Worm (Caenorhabditis elegans) whole organism, mixed stage, embryonic: ENCODE measurements around the gene W07E6.5.

Experiments
- blmp-1 ChIP-seq: fragments of 150-350 bp; optimal IDR thresholded peaks from 2 replicates; lab custom pipeline; 2014; ENCODE audit warnings: missing biosample characterization, missing genetic modification characterization
- ceh-39 ChIP-seq: fragments of 150-350 bp; optimal IDR thresholded peaks from 2 replicates; lab custom pipeline; 2014; ENCODE audit warnings: missing biosample characterization, missing genetic modification characterization
- nhr-12 ChIP-seq: fragments of 150-350 bp; optimal IDR thresholded peaks from 2 replicates; lab custom pipeline; 2014; ENCODE audit warnings: missing biosample characterization, missing genetic modification characterization
- ztf-11 ChIP-seq: fragments of 150-350 bp; optimal IDR thresholded peaks from 2 replicates; lab custom pipeline; 2014; ENCODE audit warnings: missing biosample characterization, missing genetic modification characterization

- TF ChIP-seq ceh-39 (tag; lab: Kevin White, UChicago) (no peak), nhr-12 (tag; lab: Kevin White, UChicago) (no peak), blmp-1 (tag; lab: Kevin White, UChicago) (no peak), ztf-11 (tag; lab: Kevin White, UChicago) (no peak)
These were observed 21.8 kb downstream of the W07E6.5 start, which contains the start of gene sms-5 for ce11 chrII:495124-495523.
